Worm (Caenorhabditis elegans): ENCODE results near the gene exc-7.

DNA sequence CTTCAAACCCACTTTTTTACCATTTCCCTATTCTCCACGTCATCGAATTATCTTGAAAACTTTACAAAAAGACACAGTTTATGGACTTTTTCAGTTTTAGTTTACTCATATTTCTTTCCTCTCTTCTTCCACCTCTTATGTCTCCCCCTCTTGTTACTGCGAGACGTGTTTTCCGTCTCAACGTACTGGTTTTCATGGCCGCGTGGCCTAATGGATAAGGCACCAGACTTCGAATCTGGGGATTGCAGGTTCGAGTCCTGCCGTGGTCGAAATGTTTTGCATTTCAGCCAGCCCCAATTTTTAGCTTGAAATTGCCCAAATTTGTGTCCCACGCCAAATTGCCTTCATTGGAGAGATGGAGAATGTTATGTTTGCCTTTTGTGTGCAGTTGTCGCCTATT is 9.7 kb upstream of the exc-7 start:
- TF ChIP-seq ceh-40 (GFP tag; IDR thresholded peaks at IDR 0.05) (no peak), ztf-25 (GFP tag; IDR thresholded peaks at IDR 0.05) (peak; percentile 97), nfyb-1 (GFP tag; IDR thresholded peaks at IDR 0.05) (peak; percentile 87), F57A8.1 (GFP tag; optimal IDR thresholded peaks at IDR 0.05) (peak; percentile 90), madf-3 (GFP tag; IDR thresholded peaks at IDR 0.05) (0 out of 2 replicates have a peak, but pooled peaks have one; percentile 68), F10E7.11 (tag; optimal IDR thresholded peaks at IDR 0.05) (no peak)
